Fruit fly (Drosophila melanogaster): ENCODE results near the gene mura.

mura gene

DNA sequence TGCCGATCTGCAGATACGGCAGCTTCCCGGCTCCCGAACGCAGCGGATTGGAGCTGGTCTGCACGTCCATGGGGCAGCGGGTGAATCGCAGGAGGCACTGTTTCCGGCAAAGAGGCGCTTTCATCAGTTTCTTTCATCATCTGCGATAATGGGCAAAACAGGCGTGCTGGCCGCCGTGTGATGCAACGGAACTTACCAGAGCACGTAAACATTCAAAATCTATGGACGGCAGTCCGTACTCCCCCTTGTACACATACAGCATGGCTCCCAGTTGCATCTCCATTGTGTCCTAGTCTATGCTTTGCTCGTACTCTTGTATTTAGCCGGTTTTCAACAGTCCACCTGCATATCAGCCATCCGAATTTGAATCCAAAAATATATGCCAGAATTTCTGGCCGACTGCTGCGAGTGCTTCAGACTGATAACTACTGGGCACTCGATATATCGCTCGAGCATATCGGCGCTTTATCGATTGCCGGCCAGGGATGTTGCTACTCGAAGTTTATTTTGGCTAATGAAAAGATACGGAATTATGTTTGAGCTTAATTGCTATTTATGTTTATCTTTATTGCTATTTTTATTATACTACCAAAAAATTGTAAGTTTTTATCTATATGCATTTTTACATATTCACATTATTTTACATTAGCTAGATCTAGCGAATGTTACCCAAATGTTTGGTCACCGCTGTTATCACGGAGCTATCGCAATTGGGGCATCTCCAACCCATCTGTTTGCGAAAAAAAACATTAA, 11.8 kb upstream of the mura start, which contains the start of the genes CG9393 and Vps45 (continued):
- TF ChIP-seq ind (GFP tag; optimal IDR thresholded peaks at IDR 0.05) (peak; percentile 74), CG8924 (tag; optimal IDR thresholded peaks at IDR 0.05) (peak; percentile 68), HHEX (GFP tag; optimal IDR thresholded peaks at IDR 0.05) (no peak), CG13624 (GFP tag; optimal IDR thresholded peaks at IDR 0.05) (peak; percentile 62), twi (tag; optimal IDR thresholded peaks at IDR 0.05) (peak; percentile 67), grau (tag; optimal IDR thresholded peaks at IDR 0.05) (peak; percentile 66), CG3847 (GFP tag; IDR thresholded peaks at IDR 0.05) (peak; percentile 70), Mes4 (GFP tag; optimal IDR thresholded peaks at IDR 0.05) (peak; percentile 2), crc (GFP tag; optimal IDR thresholded peaks at IDR 0.05) (no peak), Dek (tag; optimal IDR thresholded peaks at IDR 0.05) (peak; percentile 58), org-1 (GFP tag; optimal IDR thresholded peaks at IDR 0.05) (no peak), CG2116 (GFP tag; optimal IDR thresholded peaks at IDR 0.05) (peak; percentile 95), CG3281 (GFP tag; optimal IDR thresholded peaks at IDR 0.05) (no peak), pros (GFP tag; optimal IDR thresholded peaks at IDR 0.05) (no peak), mam (GFP tag; optimal IDR thresholded peaks at IDR 0.05) (peak; percentile 79), unc-4 (GFP tag; IDR thresholded peaks at IDR 0.05; ENCODE audit: partially characterized antibody) (peak; percentile 97), CG6813 (GFP tag; optimal IDR thresholded peaks at IDR 0.05) (no peak), CG9727 (GFP tag; optimal IDR thresholded peaks at IDR 0.05) (peak; percentile 67), odd (GFP tag; optimal IDR thresholded peaks at IDR 0.05) (no peak), CG16815 (GFP tag; optimal IDR thresholded peaks at IDR 0.05) (peak; percentile 3), CG4404 (GFP tag; IDR thresholded peaks at IDR 0.05) (no peak; the same call in none of the 2 replicates), ATbp (GFP tag; optimal IDR thresholded peaks at IDR 0.05) (no peak), CG4360 (GFP tag; IDR thresholded peaks at IDR 0.05) (no peak), Sin3A (optimal IDR thresholded peaks at IDR 0.05) (peak; percentile 96), CG2199 (GFP tag; IDR thresholded peaks at IDR 0.05) (no peak), Dp (GFP tag; optimal IDR thresholded peaks at IDR 0.05) (peak; percentile 41), ranshi (GFP tag; IDR thresholded peaks at IDR 0.05) (peak; percentile 36; the same call in 1 of the 2 replicates), CG18599 (GFP tag; optimal IDR thresholded peaks at IDR 0.05) (no peak), prd (optimal IDR thresholded peaks at IDR 0.05) (no peak), prd (GFP tag; IDR thresholded peaks at IDR 0.05) (peak; percentile 66), klu (GFP tag; IDR thresholded peaks at IDR 0.05) (peak; percentile 54), CG9876 (GFP tag; optimal IDR thresholded peaks at IDR 0.05) (peak; percentile 12), fu2 (GFP tag; optimal IDR thresholded peaks at IDR 0.05) (peak; percentile 71), CG17361 (GFP tag; IDR thresholded peaks at IDR 0.05) (peak; percentile 79), chm (GFP tag; IDR thresholded peaks at IDR 0.05) (no peak; the same call in 1 of the 2 replicates), btn (GFP tag; optimal IDR thresholded peaks at IDR 0.05) (no peak), Oli (tag; optimal IDR thresholded peaks at IDR 0.05) (peak; percentile 27), CG12104 (GFP tag; optimal IDR thresholded peaks at IDR 0.05) (peak; percentile 27), ssp (GFP tag; IDR thresholded peaks at IDR 0.05) (peak; percentile 55), Ets97D (GFP tag; optimal IDR thresholded peaks at IDR 0.05) (peak; percentile 77), Hsf (GFP tag; optimal IDR thresholded peaks at IDR 0.05) (peak; percentile 79), CG33557 (GFP tag; optimal IDR thresholded peaks at IDR 0.05) (peak; percentile 54), Camta (GFP tag; optimal IDR thresholded peaks at IDR 0.05) (peak; percentile 54), CG11093 (GFP tag; IDR thresholded peaks at IDR 0.05) (no peak), Fer2 (tag; optimal IDR thresholded peaks at IDR 0.05) (peak; percentile 58), pan (optimal IDR thresholded peaks at IDR 0.05) (no peak), pan (GFP tag; optimal IDR thresholded peaks at IDR 0.05 in 1 of 2, IDR thresholded peaks at IDR 0.05 in 1 of 2) (peak in 1 of 2 experiments; percentile 32), CG1603 (tag; optimal IDR thresholded peaks at IDR 0.05) (no peak), Aef1 (GFP tag; IDR thresholded peaks at IDR 0.05) (peak; percentile 27; the same call in 1 of the 3 replicates), CG8944 (GFP tag; optimal IDR thresholded peaks at IDR 0.05) (peak; percentile 7)
